Worm (Caenorhabditis elegans): Measurements from ENCODE around the gene T03G6.7.

Gene T03G6.7

DNA sequence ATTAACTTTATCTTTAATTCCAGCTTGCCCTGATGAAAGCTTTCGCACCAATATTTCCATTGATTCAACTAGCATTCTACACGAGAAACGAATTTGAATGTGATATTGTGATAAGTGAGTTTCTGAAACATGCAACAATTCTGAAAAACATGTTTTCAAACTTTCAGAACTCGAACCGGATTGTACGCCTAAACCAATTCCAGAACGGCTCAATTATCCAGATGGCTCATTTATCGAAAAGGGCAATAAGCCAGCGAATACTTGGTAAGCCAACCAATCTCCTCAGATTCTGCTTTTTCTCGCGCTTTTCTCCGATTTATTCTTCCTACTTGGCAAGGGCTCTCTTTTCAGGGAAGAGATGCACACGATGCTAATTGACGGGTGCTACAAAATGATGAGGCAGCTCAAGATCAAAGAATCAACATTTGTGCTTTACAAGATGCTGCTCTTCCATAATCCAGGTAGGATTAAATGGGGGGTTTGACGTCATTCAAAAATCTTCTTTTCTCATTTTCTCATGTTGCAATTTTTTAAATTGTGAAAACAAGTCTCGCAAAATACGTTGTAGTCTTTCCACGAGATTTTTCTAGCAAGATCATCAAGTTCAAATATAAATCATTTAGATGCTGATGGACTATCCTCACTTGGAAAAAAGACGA is 10.6 kb downstream of the T03G6.7 start (continued):
- no peak for TF ChIP-seq nhr-90 (tag; optimal IDR thresholded peaks at IDR 0.05; ENCODE audit: poor library complexity)
- no peak for TF ChIP-seq alr-1 (tag; optimal IDR thresholded peaks at IDR 0.05; ENCODE audit: borderline replicate concordance)
- no peak for TF ChIP-seq blmp-1 (tag; optimal IDR thresholded peaks at IDR 0.05)
- TF ChIP-seq nhr-47 (tag; optimal IDR thresholded peaks at IDR 0.05) = peak; percentile 55
- TF ChIP-seq dpl-1 (GFP tag; optimal IDR thresholded peaks at IDR 0.05) = no peak
- no peak for TF ChIP-seq snu-23 (GFP tag; optimal IDR thresholded peaks at IDR 0.05)
- TF ChIP-seq unc-30 (tag; optimal IDR thresholded peaks at IDR 0.05) = peak; percentile 85
- TF ChIP-seq nhr-76 (tag; optimal IDR thresholded peaks at IDR 0.05) = no peak
- TF ChIP-seq unc-62 (GFP tag; optimal IDR thresholded peaks at IDR 0.05) = no peak
- no peak for TF ChIP-seq sptf-1 (tag; optimal IDR thresholded peaks at IDR 0.05)
- no peak for TF ChIP-seq aha-1 (tag; optimal IDR thresholded peaks at IDR 0.05)
- no peak for TF ChIP-seq ceh-90 (tag; optimal IDR thresholded peaks at IDR 0.05)
- no peak for TF ChIP-seq unc-86 (tag; optimal IDR thresholded peaks at IDR 0.05)
- TF ChIP-seq ceh-88 (GFP tag; IDR thresholded peaks at IDR 0.05) = 0 out of 2 replicates have a peak, but pooled peaks have one; percentile 13
- peak; percentile 29 for TF ChIP-seq egl-13 (tag; optimal IDR thresholded peaks at IDR 0.05)
- no peak for TF ChIP-seq ztf-11 (tag; optimal IDR thresholded peaks at IDR 0.05)
- TF ChIP-seq grh-1 (GFP tag; IDR thresholded peaks at IDR 0.05) = no peak
- no peak for TF ChIP-seq ztf-4 (tag; optimal IDR thresholded peaks at IDR 0.05)
- TF ChIP-seq lin-14 (GFP tag; optimal IDR thresholded peaks at IDR 0.05) = peak; percentile 65
- no peak for TF ChIP-seq isw-1 (GFP tag; IDR thresholded peaks at IDR 0.05)
- TF ChIP-seq pqm-1 (tag; optimal IDR thresholded peaks at IDR 0.05) = no peak
- TF ChIP-seq swsn-7 (tag; optimal IDR thresholded peaks at IDR 0.05) = peak; percentile 15
- no peak for TF ChIP-seq nhr-12 (tag; optimal IDR thresholded peaks at IDR 0.05)
- peak; percentile 53 for TF ChIP-seq nhr-71 (tag; optimal IDR thresholded peaks at IDR 0.05)
- TF ChIP-seq efl-3 (GFP tag; optimal IDR thresholded peaks at IDR 0.05) = no peak
- TF ChIP-seq zag-1 (tag; optimal IDR thresholded peaks at IDR 0.05) = no peak
- peak in 1 of 3 experiments; percentile 10 for TF ChIP-seq ceh-82 (tag; optimal IDR thresholded peaks at IDR 0.05)

DNA sequence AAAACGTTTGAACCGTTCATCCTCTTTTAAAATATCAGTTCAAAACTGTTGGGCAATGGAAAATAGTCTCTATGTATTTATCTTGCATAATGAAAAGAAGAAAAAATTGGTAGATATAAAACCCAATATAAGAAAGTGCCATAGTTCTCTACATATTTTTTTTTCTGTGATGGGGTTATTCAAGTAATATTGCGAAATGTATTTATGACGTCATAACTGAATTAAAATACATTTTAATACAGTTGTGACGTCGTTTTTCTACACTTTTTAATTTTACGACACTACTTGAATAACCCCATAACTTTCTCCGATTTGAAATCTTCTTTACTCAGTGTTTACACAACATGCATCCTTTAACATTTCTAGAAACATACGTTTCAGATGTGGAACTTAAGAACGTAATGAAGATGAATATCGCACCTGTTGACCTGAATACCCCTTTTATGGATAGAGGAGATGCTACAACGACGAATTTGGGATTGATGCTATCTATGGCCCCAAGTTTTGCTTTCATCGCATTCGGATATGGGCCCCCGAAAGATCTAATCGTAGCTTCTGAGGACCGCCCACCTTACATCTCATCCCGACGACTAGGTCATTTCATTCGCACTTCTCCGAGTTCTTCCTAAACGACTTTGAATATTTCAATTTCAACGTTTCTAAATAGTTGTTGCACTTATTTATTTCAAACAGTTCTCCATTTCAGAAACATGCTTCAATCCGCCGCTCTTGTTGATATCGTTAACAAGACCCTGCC is 13.9 kb downstream of the T03G6.7 start, which contains the start of gene T03G6.1:
Gene T03G6.1 (plus strand): TSS at position 707 of the 757 bp plus-strand sequence.
- TF ChIP-seq nhr-77 (tag; optimal IDR thresholded peaks at IDR 0.05) (no peak), vab-15 (tag; optimal IDR thresholded peaks at IDR 0.05) (no peak), hlh-17 (GFP tag; optimal IDR thresholded peaks at IDR 0.05; ENCODE audit: borderline replicate concordance) (no peak), blmp-1 (tag; optimal IDR thresholded peaks at IDR 0.05) (peak; percentile 50), lin-35 (GFP tag; optimal IDR thresholded peaks at IDR 0.05) (no peak), nhr-71 (tag; optimal IDR thresholded peaks at IDR 0.05) (no peak), unc-86 (tag; optimal IDR thresholded peaks at IDR 0.05) (no peak)

DNA sequence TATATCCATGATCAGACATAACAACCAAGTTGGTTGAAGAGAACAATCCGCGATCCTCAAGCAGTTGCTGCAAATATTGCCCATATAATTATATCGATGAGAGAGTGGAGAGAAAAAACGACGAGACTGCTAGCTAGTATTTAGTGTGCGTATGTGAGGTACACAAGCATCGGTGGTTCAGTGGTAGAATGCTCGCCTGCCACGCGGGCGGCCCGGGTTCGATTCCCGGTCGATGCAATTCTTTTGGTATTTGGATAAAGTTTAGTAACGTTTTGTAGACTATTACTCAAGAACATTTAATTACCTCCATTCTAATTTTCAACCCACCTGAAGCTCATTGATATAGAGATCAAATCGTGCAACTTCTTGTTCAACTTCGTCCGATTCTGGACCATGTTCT is 19.2 kb downstream of the T03G6.7 start:
- TF ChIP-seq ztf-11 (tag; optimal IDR thresholded peaks at IDR 0.05) (peak in 1 of 2 experiments; percentile 42), ceh-88 (GFP tag; IDR thresholded peaks at IDR 0.05) (peak; percentile 56; the same call in 1 of the 2 replicates), nhr-28 (tag; optimal IDR thresholded peaks at IDR 0.05) (no peak), lsy-2 (tag; optimal IDR thresholded peaks at IDR 0.05) (peak; percentile 34 to 47), elt-3 (tag; optimal IDR thresholded peaks at IDR 0.05) (peak in 2 of 6 experiments; percentile 0 to 15), nhr-19 (GFP tag; conservative IDR thresholded peaks at IDR 0.05) (peak; percentile 75), lin-15B (tag; optimal IDR thresholded peaks at IDR 0.05) (no peak), unc-30 (tag; optimal IDR thresholded peaks at IDR 0.05) (no peak), C04F5.9 (tag; optimal IDR thresholded peaks at IDR 0.05) (no peak), snpc-4 (tag; optimal IDR thresholded peaks at IDR 0.05) (no peak), snu-23 (GFP tag; optimal IDR thresholded peaks at IDR 0.05) (peak; percentile 83), elt-2 (tag; optimal IDR thresholded peaks at IDR 0.05) (peak; percentile 32), sup-37 (GFP tag; optimal IDR thresholded peaks at IDR 0.05) (no peak), C16A3.4 (tag; optimal IDR thresholded peaks at IDR 0.05) (peak; percentile 71), egl-13 (tag; optimal IDR thresholded peaks at IDR 0.05) (peak; percentile 32), mdl-1 (tag; optimal IDR thresholded peaks at IDR 0.05) (peak in 1 of 2 experiments; percentile 67), dpl-1 (GFP tag; optimal IDR thresholded peaks at IDR 0.05) (peak in 1 of 3 experiments; percentile 22), sox-4 (tag; optimal IDR thresholded peaks at IDR 0.05) (peak; percentile 15), skn-1 (tag; optimal IDR thresholded peaks at IDR 0.05) (peak; percentile 91), lir-3 (tag; optimal IDR thresholded peaks at IDR 0.05; ENCODE audit: poor library complexity) (peak; percentile 49), nhr-11 (tag; optimal IDR thresholded peaks at IDR 0.05) (no peak), lin-35 (GFP tag; optimal IDR thresholded peaks at IDR 0.05) (peak; percentile 30 to 70), nhr-90 (tag; optimal IDR thresholded peaks at IDR 0.05; ENCODE audit: poor library complexity) (peak; percentile 76)

Data from whole organism, L1 larva.